Worm (Caenorhabditis elegans) whole organism, L1 larva: Measurements from ENCODE around the gene gly-5.

Source experiments
- C16A3.4 ChIP-seq: fragments of 150-350 bp; optimal IDR thresholded peaks from 2 replicates; lab custom pipeline; 2014; ENCODE audit warnings: missing biosample characterization, missing genetic modification characterization
- F16B12.6 ChIP-seq: fragments of 150-350 bp; optimal IDR thresholded peaks from 2 replicates; lab custom pipeline; 2014; ENCODE audit warnings: missing biosample characterization, missing genetic modification characterization
- Y116A8C.19 ChIP-seq: sonication (generic microtip); optimal IDR thresholded peaks from 2 replicates; lab custom pipeline; 2016; ENCODE audit warnings: missing compliant biosample characterization, missing genetic modification characterization, borderline replicate concordance
- alr-1 ChIP-seq: fragments of 200-800 bp; sonication (Bioruptor generic); optimal IDR thresholded peaks from 2 replicates; lab custom pipeline; 2018; ENCODE audit warnings: borderline replicate concordance, mild to moderate bottlenecking, missing genetic modification characterization, missing compliant biosample characterization
- ceh-63 ChIP-seq: fragments of 200-800 bp; sonication (Bioruptor generic); optimal IDR thresholded peaks from 2 replicates; lab custom pipeline; 2018; ENCODE audit warnings: mild to moderate bottlenecking, missing genetic modification characterization, missing compliant biosample characterization
- ceh-8 ChIP-seq: fragments of 200-800 bp; sonication (Bioruptor generic); optimal IDR thresholded peaks from 2 replicates; lab custom pipeline; 2018; ENCODE audit warnings: mild to moderate bottlenecking, missing genetic modification characterization, moderate library complexity, missing compliant biosample characterization
- ceh-82 ChIP-seq, 3 experiments: fragments of 150-350 bp in 1 of 3; sonication (generic microtip) in 2 of 3; optimal IDR thresholded peaks; 2 replicates each; lab custom pipeline; 2014 to 2017; ENCODE audit warnings: missing biosample characterization in 3 of 3, missing genetic modification characterization in 3 of 3
- ceh-88 ChIP-seq: fragments of 200-800 bp; sonication (Bioruptor generic); IDR thresholded peaks from 2 replicates; pipeline ENCODE4 v1.3.6; 2022; ENCODE audit warnings: missing genetic modification characterization, missing compliant biosample characterization
- dpl-1 ChIP-seq, 3 experiments: fragments of 150-350 bp in 2 of 3; sonication (generic microtip) in 1 of 3; optimal IDR thresholded peaks; 2 replicates each; lab custom pipeline; 2014 to 2017; ENCODE audit warnings: missing biosample characterization in 3 of 3, missing genetic modification characterization in 3 of 3, missing genetic modification reagents in 3 of 3
- dsc-1 ChIP-seq: sonication (generic microtip); optimal IDR thresholded peaks from 2 replicates; lab custom pipeline; 2016; ENCODE audit warnings: mild to moderate bottlenecking, missing genetic modification characterization, missing compliant biosample characterization
- efl-1 ChIP-seq, 4 experiments: fragments of 150-350 bp; optimal IDR thresholded peaks in 3 of 4; peaks in 1 of 4; 1 replicate in 1 of 4; 2 replicates in 3 of 4; lab custom pipeline; 2014; ENCODE audit warnings: missing biosample characterization in 2 of 4, missing genetic modification characterization in 2 of 4, missing genetic modification reagents in 2 of 4
- efl-3 ChIP-seq: fragments of 200-800 bp; sonication (Bioruptor generic); optimal IDR thresholded peaks from 2 replicates; lab custom pipeline; 2018; ENCODE audit warnings: mild to moderate bottlenecking, missing genetic modification characterization, missing compliant biosample characterization
- elt-2 ChIP-seq: sonication (generic microtip); optimal IDR thresholded peaks from 2 replicates; lab custom pipeline; 2016; ENCODE audit warnings: missing genetic modification characterization, mild to moderate bottlenecking, inconsistent platforms, missing compliant biosample characterization, missing genetic modification reagents
- elt-3 ChIP-seq, 6 experiments: fragments of 150-350 bp in 1 of 6; sonication (generic microtip); optimal IDR thresholded peaks; 2 replicates each; lab custom pipeline; 2017 to 2018; ENCODE audit warnings: missing biosample characterization in 6 of 6, missing genetic modification characterization in 6 of 6, inconsistent platforms in 1 of 6
- ets-5 ChIP-seq: fragments of 200-800 bp; sonication (Bioruptor generic); IDR thresholded peaks from 2 replicates; pipeline ENCODE4 v1.3.6; 2022; ENCODE audit warnings: missing genetic modification characterization, missing compliant biosample characterization
- fkh-4 ChIP-seq: sonication (generic microtip); optimal IDR thresholded peaks from 2 replicates; lab custom pipeline; 2016; ENCODE audit warnings: missing compliant biosample characterization, missing genetic modification characterization, borderline replicate concordance
- fkh-8 ChIP-seq: sonication (generic microtip); optimal IDR thresholded peaks from 2 replicates; lab custom pipeline; 2016; ENCODE audit warnings: mild to moderate bottlenecking, missing genetic modification characterization, missing compliant biosample characterization
- hlh-4 ChIP-seq: sonication (generic microtip); optimal IDR thresholded peaks from 2 replicates; lab custom pipeline; 2016; ENCODE audit warnings: mild to moderate bottlenecking, missing genetic modification characterization, missing compliant biosample characterization
- hpl-2 ChIP-seq: fragments of 150-350 bp; optimal IDR thresholded peaks from 2 replicates; lab custom pipeline; 2014; ENCODE audit warnings: missing biosample characterization, missing genetic modification reagents, missing genetic modification characterization
- irx-1 ChIP-seq: sonication (generic microtip); optimal IDR thresholded peaks from 2 replicates; lab custom pipeline; 2016; ENCODE audit warnings: missing genetic modification characterization, missing compliant biosample characterization
- lin-13 ChIP-seq: fragments of 150-350 bp; optimal IDR thresholded peaks from 2 replicates; lab custom pipeline; 2014; ENCODE audit warnings: missing biosample characterization, missing genetic modification reagents, missing genetic modification characterization
- lin-14 ChIP-seq: fragments of 200-800 bp; sonication (Bioruptor generic); optimal IDR thresholded peaks from 2 replicates; lab custom pipeline; 2018; ENCODE audit warnings: mild to moderate bottlenecking, missing genetic modification characterization, moderate library complexity, missing compliant biosample characterization
- lin-35 ChIP-seq, 2 experiments: fragments of 150-350 bp; optimal IDR thresholded peaks; 2 replicates each; lab custom pipeline; 2014; ENCODE audit warnings: missing biosample characterization in 2 of 2, missing genetic modification characterization in 2 of 2, missing genetic modification reagents in 2 of 2
- lsy-2 ChIP-seq, 2 experiments: fragments of 150-350 bp; optimal IDR thresholded peaks; 2 replicates each; lab custom pipeline; 2014; ENCODE audit warnings: missing biosample characterization in 2 of 2, missing genetic modification characterization in 2 of 2
- mdl-1 ChIP-seq, 2 experiments: fragments of 150-350 bp; optimal IDR thresholded peaks; 2 replicates each; lab custom pipeline; 2014 to 2017; ENCODE audit warnings: missing biosample characterization in 2 of 2, missing genetic modification characterization in 2 of 2, inconsistent platforms in 1 of 2
- mef-2 ChIP-seq: fragments of 150-350 bp; optimal IDR thresholded peaks from 2 replicates; lab custom pipeline; 2014; ENCODE audit warnings: missing biosample characterization, missing genetic modification characterization
- mep-1 ChIP-seq: fragments of 150-350 bp; optimal IDR thresholded peaks from 2 replicates; lab custom pipeline; 2014; ENCODE audit warnings: missing biosample characterization, missing genetic modification characterization
- nhr-12 ChIP-seq: sonication (generic microtip); optimal IDR thresholded peaks from 2 replicates; lab custom pipeline; 2017; ENCODE audit warnings: missing biosample characterization, missing genetic modification characterization
- nhr-20 ChIP-seq: sonication (generic microtip); optimal IDR thresholded peaks from 2 replicates; lab custom pipeline; 2016; ENCODE audit warnings: mild to moderate bottlenecking, missing genetic modification characterization, missing compliant biosample characterization
- nhr-84 ChIP-seq: sonication (generic microtip); optimal IDR thresholded peaks from 2 replicates; lab custom pipeline; 2017; ENCODE audit warnings: missing biosample characterization, missing genetic modification characterization
- nhr-85 ChIP-seq: sonication (generic microtip); peaks from one replicate; lab custom pipeline; 2016; ENCODE audit warnings: missing genetic modification characterization, inconsistent platforms, missing compliant biosample characterization
- pag-3 ChIP-seq: sonication (generic microtip); optimal IDR thresholded peaks from 2 replicates; lab custom pipeline; 2017; ENCODE audit warnings: missing genetic modification characterization, mild to moderate bottlenecking, missing compliant biosample characterization, antibody characterized with exemption, borderline replicate concordance; ENCODE audit not compliant: insufficient read depth
- pax-3 ChIP-seq: fragments of 200-800 bp; sonication (Bioruptor generic); optimal IDR thresholded peaks from 2 replicates; lab custom pipeline; 2018; ENCODE audit warnings: mild to moderate bottlenecking, missing genetic modification characterization, moderate library complexity, missing compliant biosample characterization
- rnt-1 ChIP-seq: sonication (generic microtip); optimal IDR thresholded peaks from 2 replicates; lab custom pipeline; 2016; ENCODE audit warnings: mild to moderate bottlenecking, missing genetic modification characterization, moderate library complexity, missing compliant biosample characterization
- skn-1 ChIP-seq: fragments of 150-350 bp; optimal IDR thresholded peaks from 2 replicates; lab custom pipeline; 2014; ENCODE audit warnings: missing biosample characterization, missing genetic modification characterization
- snpc-4 ChIP-seq: fragments of 150-350 bp; optimal IDR thresholded peaks from 2 replicates; lab custom pipeline; 2014; ENCODE audit warnings: missing biosample characterization, missing genetic modification characterization
- snu-23 ChIP-seq: sonication (generic microtip); optimal IDR thresholded peaks from 2 replicates; lab custom pipeline; 2016; ENCODE audit warnings: missing genetic modification characterization, missing compliant biosample characterization
- swsn-7 ChIP-seq: sonication (generic microtip); optimal IDR thresholded peaks from 2 replicates; lab custom pipeline; 2016; ENCODE audit warnings: missing genetic modification characterization, missing compliant biosample characterization
- unc-30 ChIP-seq: sonication (generic microtip); optimal IDR thresholded peaks from 2 replicates; lab custom pipeline; 2017; ENCODE audit warnings: missing biosample characterization, missing genetic modification characterization
- unc-86 ChIP-seq: sonication (generic microtip); optimal IDR thresholded peaks from 2 replicates; lab custom pipeline; 2016; ENCODE audit warnings: missing genetic modification characterization, missing compliant biosample characterization
- unc-98 ChIP-seq: fragments of 200-800 bp; sonication (Bioruptor generic); IDR thresholded peaks from 2 replicates; pipeline ENCODE4 v1.3.6; 2022; ENCODE audit warnings: missing genetic modification characterization, missing compliant biosample characterization
- xbp-1 ChIP-seq: sonication (generic microtip); optimal IDR thresholded peaks from 2 replicates; lab custom pipeline; 2016; ENCODE audit warnings: missing genetic modification characterization, missing compliant biosample characterization
- zip-4 ChIP-seq: fragments of 200-800 bp; sonication (Bioruptor generic); optimal IDR thresholded peaks from 2 replicates; lab custom pipeline; 2018; ENCODE audit warnings: mild to moderate bottlenecking, missing genetic modification characterization, moderate library complexity, missing compliant biosample characterization
- ztf-4 ChIP-seq: fragments of 150-350 bp; optimal IDR thresholded peaks from 2 replicates; lab custom pipeline; 2014; ENCODE audit warnings: missing biosample characterization, missing genetic modification characterization

The gly-5 gene

DNA sequence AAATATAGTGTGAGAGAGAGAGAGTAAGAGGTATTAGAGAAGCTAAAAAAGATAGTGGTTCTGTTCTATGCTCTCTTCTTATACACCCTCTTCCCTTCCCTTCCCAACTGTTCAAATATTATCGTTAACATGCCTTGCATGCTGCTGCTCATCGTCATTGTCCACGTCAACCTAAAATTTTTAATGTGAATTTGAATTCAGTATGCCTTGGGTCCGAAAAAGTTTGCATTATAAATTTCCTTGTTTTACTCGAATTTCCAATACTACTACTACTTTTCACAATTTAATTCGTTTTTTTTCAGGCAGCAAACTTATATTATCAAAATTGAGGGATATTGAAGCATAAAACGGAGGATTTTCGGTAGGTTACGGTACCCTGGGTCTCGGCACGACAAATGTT lies at the start of gene gly-5:
Gene gly-5 (plus strand): TSS at position 301 of the 400 bp plus-strand sequence.
- no peak for TF ChIP-seq unc-86
- TF ChIP-seq zip-4 (GFP tag; lab: Kevin White, UChicago), result no peak
- TF ChIP-seq snpc-4 (tag; lab: Kevin White, UChicago), result no peak
- TF ChIP-seq nhr-12 (tag; lab: Kevin White, UChicago), result no peak
- TF ChIP-seq nhr-85 (tag; lab: Kevin White, UChicago), result no peak
- TF ChIP-seq unc-98 (GFP tag; lab: Robert Waterston, UW), result no peak
- TF ChIP-seq xbp-1, result no peak
- TF ChIP-seq mep-1 (tag; lab: Kevin White, UChicago), result no peak
- no peak for TF ChIP-seq hlh-4 (tag; lab: Kevin White, UChicago)

DNA sequence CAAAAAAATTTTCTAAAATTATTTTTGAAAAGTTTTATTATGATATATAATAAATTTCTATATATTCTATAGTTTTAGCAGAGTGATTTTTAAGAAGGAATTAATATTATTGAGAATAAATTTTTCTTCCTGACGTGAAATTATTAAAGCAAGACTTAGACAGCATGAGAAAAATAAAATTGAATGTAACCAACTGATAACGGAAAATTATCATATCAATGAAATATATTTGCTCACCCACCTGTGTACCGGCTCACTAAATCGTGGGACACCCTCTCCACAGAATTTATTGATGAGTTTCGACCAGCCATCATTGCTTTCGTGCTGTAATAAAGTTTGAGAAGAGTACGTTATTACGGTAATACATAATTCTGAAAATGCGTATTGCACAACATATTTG lies 47.9 kb upstream of the gly-5 start, which contains the start of gene bre-2:
Gene bre-2 (minus strand): TSS at position 326 of the 400 bp plus-strand sequence.
- no peak for TF ChIP-seq skn-1 (tag; lab: Kevin White, UChicago)
- no peak for TF ChIP-seq elt-3 (tag; optimal IDR thresholded peaks at IDR 0.05; lab: Kevin White, UChicago)
- TF ChIP-seq elt-2 (tag; lab: Kevin White, UChicago), result peak; percentile 35
- TF ChIP-seq efl-1 (optimal IDR thresholded peaks at IDR 0.05; lab: Kevin White, UChicago), result no peak
- TF ChIP-seq efl-1 (GFP tag; optimal IDR thresholded peaks at IDR 0.05 in 1 of 2; lab: Kevin White, UChicago), result peak in 1 of 2 experiments; percentile 1
- TF ChIP-seq zip-4 (GFP tag; lab: Kevin White, UChicago), result no peak

DNA sequence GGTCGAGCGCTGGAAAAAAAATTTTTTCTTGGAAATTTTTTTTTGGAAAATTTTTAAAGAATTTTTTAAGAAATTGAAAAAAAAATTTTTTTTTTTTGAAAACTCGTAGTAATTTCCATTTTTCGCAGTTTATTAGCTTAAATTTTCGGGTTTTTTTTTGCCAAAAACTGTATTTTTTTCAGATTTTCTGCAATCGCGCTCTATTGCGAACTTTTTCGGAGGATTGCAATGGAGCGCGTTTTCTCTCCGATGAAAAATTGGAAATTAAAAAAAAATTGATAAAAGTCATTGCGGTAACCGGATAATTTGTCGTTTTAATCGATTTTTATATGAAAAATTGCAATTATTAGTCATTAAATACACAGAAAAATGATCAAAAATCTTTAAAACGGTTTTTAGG lies 35.4 kb upstream of the gly-5 start:
- TF ChIP-seq dpl-1 (GFP tag; optimal IDR thresholded peaks at IDR 0.05; lab: Kevin White, UChicago) (peak in 1 of 3 experiments; percentile 1), lin-13 (GFP tag; lab: Kevin White, UChicago) (no peak)

DNA sequence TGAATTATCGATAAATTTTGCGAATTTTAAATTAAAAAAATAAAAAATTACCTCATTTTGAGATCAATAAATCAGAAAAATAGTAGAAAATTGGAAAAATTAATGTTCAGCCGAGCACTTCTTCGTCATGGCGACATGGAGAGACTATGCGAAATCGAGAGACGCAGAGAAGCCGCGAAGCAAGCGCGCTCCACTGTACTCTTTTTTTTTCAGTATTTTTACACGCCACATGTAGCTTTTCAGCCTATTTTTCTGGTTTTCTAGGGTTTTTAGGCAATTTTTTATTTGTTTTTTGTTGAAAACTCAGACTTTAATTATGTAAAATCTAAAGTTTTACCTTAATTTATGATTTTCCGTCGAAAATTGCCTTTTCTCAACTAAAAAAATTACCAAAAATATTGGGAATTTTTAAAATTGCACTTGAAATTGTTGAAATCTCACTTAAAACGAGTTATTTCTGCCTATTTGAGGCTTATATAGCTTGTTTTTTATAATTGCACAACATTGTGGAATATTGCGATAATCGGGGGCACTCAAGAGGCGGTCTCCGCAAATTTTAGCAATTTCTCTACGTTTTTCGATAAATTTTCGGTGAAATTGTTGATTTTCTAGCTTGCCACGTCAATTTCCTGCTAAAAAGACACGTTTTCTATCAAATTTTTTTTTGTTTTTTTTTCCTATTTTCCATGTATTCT lies 34.3 kb upstream of the gly-5 start, which contains the start of gene Y39E4B.10:
Gene Y39E4B.10 (minus strand): TSS at position 162 of the 695 bp plus-strand sequence.
- TF ChIP-seq pag-3 (tag; lab: Kevin White, UChicago) (no peak), ceh-8 (no peak), dsc-1 (tag; lab: Kevin White, UChicago) (peak; percentile 38), zip-4 (GFP tag; lab: Kevin White, UChicago) (no peak), mef-2 (no peak), unc-30 (no peak), mdl-1 (tag; optimal IDR thresholded peaks at IDR 0.05; lab: Kevin White, UChicago) (peak in 1 of 2 experiments; percentile 27), nhr-12 (tag; lab: Kevin White, UChicago) (no peak), irx-1 (tag; lab: Kevin White, UChicago) (peak; percentile 13), ztf-4 (tag; lab: Kevin White, UChicago) (no peak), hpl-2 (GFP tag; lab: Kevin White, UChicago) (no peak), lin-14 (GFP tag; lab: Kevin White, UChicago) (no peak), xbp-1 (peak; percentile 60), snu-23 (peak; percentile 57), Y116A8C.19 (tag; lab: Kevin White, UChicago) (no peak), fkh-8 (tag; lab: Kevin White, UChicago) (no peak), rnt-1 (tag; lab: Kevin White, UChicago) (no peak), swsn-7 (tag; lab: Kevin White, UChicago) (peak; percentile 51), nhr-84 (tag; lab: Kevin White, UChicago) (no peak), fkh-4 (tag; lab: Kevin White, UChicago) (no peak), ceh-88 (GFP tag; lab: Robert Waterston, UW) (no peak), alr-1 (tag; lab: Kevin White, UChicago) (no peak), lin-35 (GFP tag; optimal IDR thresholded peaks at IDR 0.05; lab: Kevin White, UChicago) (peak in 1 of 2 experiments; percentile 76), lsy-2 (tag; optimal IDR thresholded peaks at IDR 0.05; lab: Kevin White, UChicago) (peak; percentile 62 to 67), C16A3.4 (tag; lab: Kevin White, UChicago) (no peak), mep-1 (tag; lab: Kevin White, UChicago) (peak; percentile 68), F16B12.6 (tag; lab: Kevin White, UChicago) (peak; percentile 12), nhr-20 (no peak), efl-3 (GFP tag; lab: Kevin White, UChicago) (no peak), elt-3 (tag; optimal IDR thresholded peaks at IDR 0.05; lab: Kevin White, UChicago) (peak in 1 of 6 experiments; percentile 46), ceh-82 (tag; optimal IDR thresholded peaks at IDR 0.05; lab: Kevin White, UChicago) (peak in 2 of 3 experiments; percentile 26 to 27), ceh-63 (GFP tag; lab: Kevin White, UChicago) (no peak), pax-3 (tag; lab: Kevin White, UChicago) (no peak), ets-5 (GFP tag; lab: Robert Waterston, UW) (no peak)
